Fruit fly (Drosophila melanogaster): ENCODE data around the gene CG9458.

CG9458 gene

DNA sequence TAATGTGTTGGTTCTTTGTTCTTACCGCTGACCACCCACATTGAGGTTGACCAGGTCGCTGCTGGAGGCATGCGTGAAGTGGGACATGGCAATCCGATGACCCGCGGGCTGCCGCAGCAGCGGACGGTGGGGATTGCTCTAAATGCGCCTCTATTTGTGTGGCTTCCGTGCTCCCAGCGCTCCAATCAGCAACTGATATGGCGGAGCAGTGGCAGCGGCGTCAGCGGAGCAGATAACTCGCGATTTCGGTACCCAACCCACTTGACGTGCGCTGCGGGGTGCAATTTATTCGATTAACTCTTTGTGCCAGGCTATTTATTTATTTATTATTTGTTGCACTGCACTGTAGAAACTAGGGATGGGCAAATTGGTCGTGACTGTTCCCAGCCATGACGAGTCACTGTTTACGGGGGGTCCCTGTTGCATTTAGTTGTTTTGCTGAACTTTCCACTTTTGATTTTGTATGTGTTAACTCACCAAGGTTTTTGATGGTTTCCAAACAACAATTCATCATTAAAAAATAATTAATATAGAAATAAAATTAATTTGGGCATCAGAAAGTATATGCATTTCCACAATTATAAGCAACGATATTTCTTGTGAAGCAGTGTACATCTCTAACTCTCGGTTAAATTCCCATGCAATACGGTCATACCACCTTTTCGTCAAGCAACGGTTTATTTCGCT is 18.9 kb downstream of the CG9458 start, which contains the start of the genes CG9467 and CG8526 (continued):
- TF ChIP-seq Usf (GFP tag; optimal IDR thresholded peaks at IDR 0.05) = peak; percentile 49
- TF ChIP-seq CG7357 (GFP tag; IDR thresholded peaks at IDR 0.05) = peak; percentile 50; the same call in 1 of the 3 replicates
- TF ChIP-seq CG12744 (GFP tag; optimal IDR thresholded peaks at IDR 0.05) = no peak
- peak; percentile 25 for TF ChIP-seq CG18476 (GFP tag; optimal IDR thresholded peaks at IDR 0.05)
- TF ChIP-seq CG7928 (GFP tag; optimal IDR thresholded peaks at IDR 0.05) = peak; percentile 76
- no peak for TF ChIP-seq Tbp (GFP tag; optimal IDR thresholded peaks at IDR 0.05)
- peak; percentile 78 for TF ChIP-seq CG17829 (tag; optimal IDR thresholded peaks at IDR 0.05)
- no peak for TF ChIP-seq kni (GFP tag; optimal IDR thresholded peaks at IDR 0.05)
- no peak; the same call in 1 of the 2 replicates for TF ChIP-seq tna (GFP tag; IDR thresholded peaks at IDR 0.05; ENCODE audit: partially characterized antibody)
- peak; percentile 51; the same call in 1 of the 2 replicates for TF ChIP-seq CG32772 (GFP tag; IDR thresholded peaks at IDR 0.05)
- no peak for TF ChIP-seq shn (GFP tag; optimal IDR thresholded peaks at IDR 0.05)
- peak; percentile 75 for TF ChIP-seq amos (GFP tag; IDR thresholded peaks at IDR 0.05; ENCODE audit: partially characterized antibody)
- TF ChIP-seq usp (GFP tag; optimal IDR thresholded peaks at IDR 0.05) = no peak
- TF ChIP-seq CG32767 (GFP tag; IDR thresholded peaks at IDR 0.05) = peak; percentile 30; the same call in 1 of the 2 replicates
- peak; percentile 65 for TF ChIP-seq CG31388 (GFP tag; optimal IDR thresholded peaks at IDR 0.05)
- TF ChIP-seq CG7745 (tag; optimal IDR thresholded peaks at IDR 0.05) = no peak
- TF ChIP-seq CG6854 (GFP tag; optimal IDR thresholded peaks at IDR 0.05) = no peak
- peak; percentile 97 for TF ChIP-seq CG31441 (GFP tag; IDR thresholded peaks at IDR 0.05)
- peak; percentile 76 for TF ChIP-seq CG13775 (GFP tag; optimal IDR thresholded peaks at IDR 0.05)
- no peak for TF ChIP-seq CG14965 (GFP tag; optimal IDR thresholded peaks at IDR 0.05; ENCODE audit: borderline replicate concordance)
- TF ChIP-seq Optix (GFP tag; IDR thresholded peaks at IDR 0.05) = no peak
- peak; percentile 53 for TF ChIP-seq Fer1 (GFP tag; optimal IDR thresholded peaks at IDR 0.05)
- TF ChIP-seq Dref (GFP tag; IDR thresholded peaks at IDR 0.05) = peak; percentile 34; the same call in 1 of the 2 replicates
- no peak for TF ChIP-seq en (GFP tag; optimal IDR thresholded peaks at IDR 0.05)
- TF ChIP-seq Bgb (GFP tag; IDR thresholded peaks at IDR 0.05; ENCODE audit: partially characterized antibody) = peak; percentile 51; the same call in 1 of the 2 replicates
- TF ChIP-seq CG7271 (tag; optimal IDR thresholded peaks at IDR 0.05) = no peak
- TF ChIP-seq CG8944 (GFP tag; optimal IDR thresholded peaks at IDR 0.05) = peak; percentile 15
- TF ChIP-seq cad (GFP tag; optimal IDR thresholded peaks at IDR 0.05) = no peak
- peak; percentile 55 for TF ChIP-seq twi (tag; optimal IDR thresholded peaks at IDR 0.05)
- peak; percentile 84 for TF ChIP-seq CG13287 (GFP tag; IDR thresholded peaks at IDR 0.05; ENCODE audit: partially characterized antibody)
- no peak for TF ChIP-seq tap (tag; optimal IDR thresholded peaks at IDR 0.05)
- TF ChIP-seq CG11696 (GFP tag; IDR thresholded peaks at IDR 0.05) = no peak
- no peak for TF ChIP-seq HmgD (GFP tag; optimal IDR thresholded peaks at IDR 0.05)
- no peak for TF ChIP-seq zf30C (GFP tag; optimal IDR thresholded peaks at IDR 0.05)
- no peak for TF ChIP-seq Asciz (GFP tag; optimal IDR thresholded peaks at IDR 0.05)
- peak; percentile 36 for TF ChIP-seq fd96Cb (tag; optimal IDR thresholded peaks at IDR 0.05)
- no peak for TF ChIP-seq pfk (GFP tag; optimal IDR thresholded peaks at IDR 0.05)
- peak; percentile 33 for TF ChIP-seq CG4854 (GFP tag; optimal IDR thresholded peaks at IDR 0.05)
- no peak for TF ChIP-seq Doc2 (GFP tag; IDR thresholded peaks at IDR 0.05)

DNA sequence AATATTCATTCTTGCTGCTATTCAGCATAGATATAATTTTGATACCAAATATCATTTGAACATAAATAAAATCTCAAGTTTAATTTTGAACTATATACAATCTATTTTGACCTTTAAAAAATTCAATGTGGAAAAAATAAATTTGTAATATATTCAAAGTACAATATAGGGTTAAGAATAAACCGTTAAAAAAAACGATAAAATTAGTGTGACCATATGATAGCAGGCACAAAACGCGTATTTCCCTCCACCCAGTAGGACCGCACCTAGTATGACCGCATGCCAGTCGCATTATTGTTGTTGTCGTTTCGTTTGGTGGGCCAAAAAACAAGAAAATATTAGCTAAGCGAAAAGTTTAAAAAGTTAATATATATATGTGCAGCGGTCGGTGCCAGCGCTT is 26.7 kb downstream of the CG9458 start, which contains the start of gene CG8516:
Gene CG8516, plus strand, starts transcription at position 278 of the 400 bp plus-strand sequence.
- TF ChIP-seq gfzf (GFP tag; optimal IDR thresholded peaks at IDR 0.05) (peak; percentile 93), BEAF-32 (GFP tag; optimal IDR thresholded peaks at IDR 0.05) (peak; percentile 41), CG32532 (GFP tag; IDR thresholded peaks at IDR 0.05) (peak; percentile 34; the same call in 1 of the 2 replicates), CG3847 (GFP tag; IDR thresholded peaks at IDR 0.05) (peak; percentile 37; the same call in 1 of the 2 replicates), grau (tag; optimal IDR thresholded peaks at IDR 0.05) (peak; percentile 18), cas (GFP tag; IDR thresholded peaks at IDR 0.05) (no peak), unc-4 (GFP tag; IDR thresholded peaks at IDR 0.05; ENCODE audit: partially characterized antibody) (peak; percentile 20; the same call in 1 of the 2 replicates), CG15514 (GFP tag; optimal IDR thresholded peaks at IDR 0.05) (peak; percentile 44), pzg (GFP tag; optimal IDR thresholded peaks at IDR 0.05) (peak; percentile 83), CG17612 (GFP tag; IDR thresholded peaks at IDR 0.05) (no peak), CG18262 (tag; optimal IDR thresholded peaks at IDR 0.05) (peak; percentile 5), Dek (tag; optimal IDR thresholded peaks at IDR 0.05) (peak; percentile 30)
